Worm (Caenorhabditis elegans) whole organism, young adult: Measurements from ENCODE around the gene ZK686.3.
A peak's percentile ranks its signal among the peaks of the same experiment; 100 is the strongest.
"Not testable (repeated sequence)": the region's sequence is repeated elsewhere in the genome, so short reads cannot be mapped to it uniquely, and the experiment has no call there.

ENCODE experiments used
- B0261.1 ChIP-seq: sonication (generic microtip); optimal IDR thresholded peaks from 2 replicates; lab custom pipeline; 2016; ENCODE audit warnings: mild to moderate bottlenecking, missing genetic modification characterization, moderate library complexity, missing compliant biosample characterization
- C17E4.6 ChIP-seq: fragments of 200-800 bp; sonication (Bioruptor generic); IDR thresholded peaks from 2 replicates; pipeline ENCODE4 v1.3.6; 2022; ENCODE audit warnings: missing genetic modification reagents, missing genetic modification characterization, missing compliant biosample characterization
- F33H1.4 ChIP-seq: fragments of 200-800 bp; sonication (Bioruptor generic); IDR thresholded peaks from 2 replicates; pipeline ENCODE4 v1.3.6; 2022; ENCODE audit warnings: missing genetic modification reagents, missing genetic modification characterization, missing compliant biosample characterization
- F49E8.2 ChIP-seq: sonication (generic microtip); optimal IDR thresholded peaks from 3 replicates; lab custom pipeline; 2017; ENCODE audit warnings: missing genetic modification characterization, mild to moderate bottlenecking, missing compliant biosample characterization, antibody characterized with exemption, moderate library complexity; ENCODE audit not compliant: insufficient read depth
- F57A8.1 ChIP-seq: fragments of 200-800 bp; sonication (Bioruptor generic); optimal IDR thresholded peaks from 2 replicates; lab custom pipeline; 2018; ENCODE audit warnings: mild to moderate bottlenecking, missing genetic modification characterization, moderate library complexity, missing compliant biosample characterization
- Y53G8AR.9 ChIP-seq: fragments of 200-800 bp; sonication (Bioruptor generic); conservative IDR thresholded peaks from 2 replicates; pipeline ENCODE4 v1.3.6; 2022; ENCODE audit warnings: missing genetic modification reagents, missing genetic modification characterization, missing compliant biosample characterization
- Y56A3A.18 ChIP-seq: fragments of 200-800 bp; sonication (Bioruptor generic); IDR thresholded peaks from 2 replicates; pipeline ENCODE4 v1.3.6; 2022; ENCODE audit warnings: missing genetic modification reagents, missing genetic modification characterization, missing compliant biosample characterization
- Y95B8A.8 ChIP-seq: fragments of 200-800 bp; sonication (Bioruptor generic); IDR thresholded peaks from 2 replicates; pipeline ENCODE4 v1.3.6; 2022; ENCODE audit warnings: missing genetic modification reagents, missing genetic modification characterization, missing compliant biosample characterization
- akir-1 ChIP-seq: fragments of 200-800 bp; sonication (Bioruptor generic); optimal IDR thresholded peaks from 2 replicates; lab custom pipeline; 2018; ENCODE audit warnings: mild to moderate bottlenecking, missing genetic modification characterization, moderate library complexity, missing compliant biosample characterization
- ama-1 ChIP-seq, 3 experiments: fragments of 150-350 bp in 1 of 3; sonication (generic microtip) in 2 of 3; optimal IDR thresholded peaks; 2 replicates each; lab custom pipeline; 2014 to 2018; ENCODE audit warnings: missing biosample characterization in 2 of 3, missing genetic modification characterization in 2 of 3, missing genetic modification reagents in 2 of 3
- atf-7 ChIP-seq: sonication (generic microtip); optimal IDR thresholded peaks from 2 replicates; lab custom pipeline; 2017; ENCODE audit warnings: mild to moderate bottlenecking, missing genetic modification characterization, missing compliant biosample characterization
- attf-3 ChIP-seq: fragments of 200-800 bp; sonication (Bioruptor generic); conservative IDR thresholded peaks from 2 replicates; pipeline ENCODE4 v1.3.6; 2022; ENCODE audit warnings: missing genetic modification reagents, missing genetic modification characterization, missing compliant biosample characterization
- bed-1 ChIP-seq: fragments of 200-800 bp; sonication (Bioruptor generic); IDR thresholded peaks from 2 replicates; pipeline ENCODE4 v1.3.6; 2022; ENCODE audit warnings: missing genetic modification reagents, missing genetic modification characterization, missing compliant biosample characterization
- cebp-1 ChIP-seq, 2 experiments: fragments of 200-800 bp in 1 of 2; sonication (Bioruptor generic) in 1 of 2; sonication (generic microtip) in 1 of 2; IDR thresholded peaks in 1 of 2; optimal IDR thresholded peaks in 1 of 2; 2 replicates each; pipeline versions ENCODE4 v1.3.6 to Lab custom; 2017 to 2022; ENCODE audit warnings: missing compliant biosample characterization in 2 of 2, missing genetic modification characterization in 2 of 2, mild to moderate bottlenecking in 1 of 2, missing genetic modification reagents in 1 of 2, moderate library complexity in 1 of 2
- ceh-91 ChIP-seq: fragments of 200-800 bp; sonication (Bioruptor generic); IDR thresholded peaks from 2 replicates; pipeline ENCODE4 v1.3.6; 2022; ENCODE audit warnings: missing genetic modification reagents, missing genetic modification characterization, missing compliant biosample characterization
- dox-1 ChIP-seq: fragments of 200-800 bp; sonication (Bioruptor generic); IDR thresholded peaks from 2 replicates; pipeline ENCODE4 v1.3.6; 2022; ENCODE audit warnings: missing genetic modification reagents, missing genetic modification characterization, missing compliant biosample characterization
- dpff-1 ChIP-seq: sonication (generic microtip); optimal IDR thresholded peaks from 2 replicates; lab custom pipeline; 2017; ENCODE audit warnings: mild to moderate bottlenecking, missing genetic modification characterization, missing compliant biosample characterization
- efl-1 ChIP-seq: fragments of 150-350 bp; optimal IDR thresholded peaks from 2 replicates; lab custom pipeline; 2014; ENCODE audit warnings: missing biosample characterization, missing genetic modification reagents, missing genetic modification characterization
- egl-18 ChIP-seq: fragments of 200-800 bp; sonication (Bioruptor generic); IDR thresholded peaks from 2 replicates; pipeline ENCODE4 v1.3.6; 2022; ENCODE audit warnings: missing genetic modification reagents, missing genetic modification characterization, missing compliant biosample characterization
- ekl-4 ChIP-seq: fragments of 200-800 bp; sonication (Bioruptor generic); IDR thresholded peaks from 2 replicates; pipeline ENCODE4 v1.3.6; 2022; ENCODE audit warnings: missing genetic modification reagents, missing genetic modification characterization, missing compliant biosample characterization
- him-1 ChIP-seq: sonication (generic microtip); optimal IDR thresholded peaks from 2 replicates; lab custom pipeline; 2016; ENCODE audit warnings: missing genotype, missing genetic modification reagents, missing genetic modification characterization, missing compliant biosample characterization
- hmg-20 ChIP-seq: fragments of 200-800 bp; sonication (Bioruptor generic); IDR thresholded peaks from 2 replicates; pipeline ENCODE4 v1.3.6; 2022; ENCODE audit warnings: missing genetic modification reagents, missing genetic modification characterization, missing compliant biosample characterization
- hrde-1 ChIP-seq: sonication (generic microtip); optimal IDR thresholded peaks from 2 replicates; lab custom pipeline; 2016; ENCODE audit warnings: missing genetic modification characterization, mild to moderate bottlenecking, missing compliant biosample characterization, moderate library complexity, missing genotype, missing genetic modification reagents, borderline replicate concordance
- hsf-1 ChIP-seq: fragments of 200-800 bp; sonication (Bioruptor generic); IDR thresholded peaks from 2 replicates; pipeline ENCODE4 v1.3.6; 2022; ENCODE audit warnings: missing genetic modification reagents, missing genetic modification characterization, missing compliant biosample characterization
- lin-54 ChIP-seq: fragments of 200-800 bp; sonication (Bioruptor generic); optimal IDR thresholded peaks from 2 replicates; lab custom pipeline; 2018; ENCODE audit warnings: mild to moderate bottlenecking, missing genetic modification characterization, missing compliant biosample characterization
- lsl-1 ChIP-seq: fragments of 200-800 bp; sonication (Bioruptor generic); optimal IDR thresholded peaks from 2 replicates; lab custom pipeline; 2018; ENCODE audit warnings: mild to moderate bottlenecking, missing genetic modification characterization, moderate library complexity, missing compliant biosample characterization
- madf-3 ChIP-seq: fragments of 200-800 bp; sonication (Bioruptor generic); IDR thresholded peaks from 2 replicates; pipeline ENCODE4 v1.3.6; 2022; ENCODE audit warnings: missing genetic modification reagents, missing genetic modification characterization, missing compliant biosample characterization
- madf-8 ChIP-seq: fragments of 200-800 bp; sonication (Bioruptor generic); conservative IDR thresholded peaks from 2 replicates; pipeline ENCODE4 v1.3.6; 2022; ENCODE audit warnings: missing genetic modification reagents, missing genetic modification characterization, missing compliant biosample characterization
- mxl-1 ChIP-seq: sonication (generic microtip); optimal IDR thresholded peaks from 2 replicates; lab custom pipeline; 2016; ENCODE audit warnings: missing genetic modification characterization, missing compliant biosample characterization
- nhr-27 ChIP-seq: fragments of 200-800 bp; sonication (Bioruptor generic); optimal IDR thresholded peaks from 2 replicates; lab custom pipeline; 2018; ENCODE audit warnings: mild to moderate bottlenecking, missing genetic modification characterization, moderate library complexity, missing compliant biosample characterization
- nhr-80 ChIP-seq: sonication (generic microtip); optimal IDR thresholded peaks from 2 replicates; lab custom pipeline; 2016; ENCODE audit warnings: missing genetic modification characterization, missing compliant biosample characterization
- pbrm-1 ChIP-seq: fragments of 200-800 bp; sonication (Bioruptor generic); IDR thresholded peaks from 2 replicates; pipeline ENCODE4 v1.3.6; 2022; ENCODE audit warnings: missing genetic modification reagents, missing genetic modification characterization, missing compliant biosample characterization
- rcor-1 ChIP-seq: fragments of 200-800 bp; sonication (Bioruptor generic); IDR thresholded peaks from 2 replicates; pipeline ENCODE4 v1.3.6; 2022; ENCODE audit warnings: missing genetic modification reagents, missing genetic modification characterization, missing compliant biosample characterization
- repo-1 ChIP-seq: sonication (generic microtip); optimal IDR thresholded peaks from 2 replicates; lab custom pipeline; 2017; ENCODE audit warnings: mild to moderate bottlenecking, missing genetic modification characterization, missing compliant biosample characterization
- sptf-2 ChIP-seq: fragments of 200-800 bp; sonication (Bioruptor generic); optimal IDR thresholded peaks from 2 replicates; lab custom pipeline; 2018; ENCODE audit warnings: mild to moderate bottlenecking, missing genetic modification characterization, missing compliant biosample characterization
- xnd-1 ChIP-seq: sonication (generic microtip); optimal IDR thresholded peaks from 2 replicates; lab custom pipeline; 2016; ENCODE audit warnings: missing genotype, missing genetic modification reagents, missing genetic modification characterization, missing compliant biosample characterization
- ztf-18 ChIP-seq: sonication (generic microtip); optimal IDR thresholded peaks from 2 replicates; lab custom pipeline; 2016; ENCODE audit warnings: missing genotype, mild to moderate bottlenecking, missing genetic modification characterization, missing compliant biosample characterization
- ztf-22 ChIP-seq: fragments of 200-800 bp; sonication (Bioruptor generic); optimal IDR thresholded peaks from 2 replicates; lab custom pipeline; 2018; ENCODE audit warnings: mild to moderate bottlenecking, missing genetic modification characterization, moderate library complexity, missing compliant biosample characterization
- ztf-28 ChIP-seq: fragments of 200-800 bp; sonication (Bioruptor generic); IDR thresholded peaks from 2 replicates; pipeline ENCODE4 v1.3.6; 2022; ENCODE audit warnings: missing genetic modification reagents, missing genetic modification characterization, missing compliant biosample characterization

Gene ZK686.3

ce11 chrIII:7779313-7779712 is 10.4 kb upstream of the ZK686.3 start:
- TF ChIP-seq C17E4.6, result no peak
- no peak for TF ChIP-seq ztf-22 (GFP tag; lab: Kevin White, UChicago)
- TF ChIP-seq F57A8.1, result no peak
- no peak for TF ChIP-seq dpff-1
- TF ChIP-seq hmg-20, result no peak
- no peak for TF ChIP-seq B0261.1 (tag; lab: Kevin White, UChicago)
- TF ChIP-seq madf-8 (GFP tag; lab: Robert Waterston, UW), result no peak
- TF ChIP-seq, all 124 proteins: peak for 0

- TF ChIP-seq ceh-91 (GFP tag; lab: Robert Waterston, UW) (no peak), sptf-2 (no peak), repo-1 (tag; lab: Kevin White, UChicago) (no peak), egl-18 (GFP tag; lab: Robert Waterston, UW) (no peak), bed-1 (GFP tag; lab: Robert Waterston, UW) (no peak), nhr-27 (no peak), C17E4.6 (no peak), efl-1 (GFP tag; lab: Kevin White, UChicago) (no peak), F33H1.4 (GFP tag; lab: Robert Waterston, UW) (no peak), mxl-1 (tag; lab: Kevin White, UChicago) (no peak), xnd-1 (tag; lab: Kevin White, UChicago) (no peak)
Measured at ce11 chrIII:7778530-7778929, 9.7 kb upstream of the ZK686.3 start.

- no peak for TF ChIP-seq ztf-28 (GFP tag; lab: Robert Waterston, UW)
- peak; percentile 61 for TF ChIP-seq lsl-1 (GFP tag; lab: Kevin White, UChicago)
Measured at ce11 chrIII:7775983-7776440, 7.1 kb upstream of the ZK686.3 start, which contains the start of gene bath-15. bath-15 (minus strand) TSS chrIII:7776033.

DNA sequence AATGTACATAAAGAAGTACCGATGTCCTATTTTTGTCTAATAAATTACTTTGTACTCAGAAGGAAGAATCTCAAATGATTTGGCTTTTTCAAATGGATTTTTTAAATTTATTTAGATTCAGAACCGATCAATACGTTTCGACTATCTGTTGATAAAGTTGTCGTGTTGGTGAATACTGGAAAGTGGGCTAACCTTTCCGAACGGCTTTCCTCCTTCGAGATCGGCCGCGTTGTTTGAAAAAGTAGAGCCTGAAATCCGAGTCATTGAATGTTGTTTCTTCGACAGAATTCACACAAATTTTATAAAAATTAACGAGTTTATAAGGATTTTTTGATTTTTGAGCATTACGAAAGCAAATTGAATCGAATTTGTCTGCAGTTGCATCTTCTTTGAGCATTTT is 4.9 kb upstream of the ZK686.3 start:
- peak; percentile 61; the same call in 1 of the 2 replicates for TF ChIP-seq hsf-1
- TF ChIP-seq hrde-1, result peak; percentile 36
- peak; percentile 59 for TF ChIP-seq him-1
- no peak for TF ChIP-seq atf-7
- TF ChIP-seq ama-1 (optimal IDR thresholded peaks at IDR 0.05; lab: Kevin White, UChicago), result no peak
- peak in 1 of 2 experiments; percentile 36 for TF ChIP-seq ama-1 (GFP tag; optimal IDR thresholded peaks at IDR 0.05; lab: Kevin White, UChicago)
- TF ChIP-seq F49E8.2, result peak; percentile 12
- TF ChIP-seq akir-1 (GFP tag; lab: Kevin White, UChicago), result no peak

ce11 chrIII:7772901-7773300 is 4.0 kb upstream of the ZK686.3 start, which contains the start of the genes ZK686.6 and ZK686.1:
ZK686.6 (minus strand) TSS chrIII:7773001.
ZK686.1 (plus strand) TSS chrIII:7773134.
- TF ChIP-seq him-1 (no peak), ceh-91 (GFP tag; lab: Robert Waterston, UW) (peak; percentile 56; the same call in 1 of the 2 replicates)

DNA sequence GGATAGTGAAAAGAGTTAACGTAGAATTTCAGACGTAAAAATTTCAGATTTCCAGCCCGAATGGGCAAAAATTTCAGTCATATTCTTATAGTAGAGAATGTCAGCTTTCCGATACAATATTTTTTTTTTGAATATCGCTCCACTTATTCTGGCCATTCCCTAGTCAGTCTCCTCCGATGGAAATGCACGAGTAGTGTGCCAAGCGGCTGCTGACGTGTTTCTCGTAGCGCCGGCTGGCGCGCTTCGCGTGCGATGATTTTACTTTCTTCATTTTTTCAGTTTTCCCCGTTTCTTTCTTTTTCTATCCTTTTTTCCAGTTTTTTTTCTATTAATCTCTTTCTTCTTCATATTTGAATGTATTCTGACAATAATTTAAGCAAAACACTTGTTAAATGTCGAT is 2.1 kb upstream of the ZK686.3 start:
- TF ChIP-seq attf-3 (GFP tag; lab: Robert Waterston, UW) (peak; percentile 77), B0261.1 (tag; lab: Kevin White, UChicago) (peak; percentile 62), madf-3 (GFP tag; lab: Robert Waterston, UW) (peak; percentile 67; the same call in 1 of the 2 replicates), cebp-1 (tag; optimal IDR thresholded peaks at IDR 0.05; lab: Kevin White, UChicago) (peak; percentile 59), ztf-18 (tag; lab: Kevin White, UChicago) (peak; percentile 94), Y95B8A.8 (GFP tag; lab: Robert Waterston, UW) (peak; percentile 74), lin-54 (GFP tag; lab: Kevin White, UChicago) (peak; percentile 53), ceh-91 (GFP tag; lab: Robert Waterston, UW) (0 out of 2 replicates have a peak, but pooled peaks have one; percentile 17), F33H1.4 (GFP tag; lab: Robert Waterston, UW) (peak; percentile 62), rcor-1 (GFP tag; lab: Robert Waterston, UW) (peak; percentile 70), dox-1 (GFP tag; lab: Robert Waterston, UW) (peak; percentile 91), Y53G8AR.9 (GFP tag; lab: Robert Waterston, UW) (peak; percentile 90), pbrm-1 (peak; percentile 82), nhr-80 (tag; lab: Kevin White, UChicago) (peak; percentile 3), Y56A3A.18 (peak; percentile 55; the same call in 1 of the 2 replicates), ekl-4 (GFP tag; lab: Robert Waterston, UW) (peak; percentile 64)
- TF ChIP-seq cebp-1 (GFP tag; IDR thresholded peaks at IDR 0.05; lab: Robert Waterston, UW), result not testable (repeated sequence)
